Fruit fly (Drosophila melanogaster) whole organism, wandering third instar larva: ENCODE measurements around the gene Atac3.

ENCODE experiments used
- Abd-B ChIP-seq: fragments of >200 bp; optimal IDR thresholded peaks from 2 replicates; lab custom pipeline; 2017; ENCODE audit warnings: missing biosample characterization, missing genetic modification characterization
- CG32264 ChIP-seq: fragments of 200-800 bp; sonication (Bioruptor generic); optimal IDR thresholded peaks from 2 replicates; lab custom pipeline; 2016; ENCODE audit warnings: missing biosample characterization, missing genetic modification characterization
- CrebA ChIP-seq: fragments of 200-800 bp; sonication (Bioruptor generic); optimal IDR thresholded peaks from 2 replicates; lab custom pipeline; 2016; ENCODE audit warnings: missing biosample characterization, mild to moderate bottlenecking, missing genetic modification characterization, borderline replicate concordance
- Dfd ChIP-seq: fragments of >200 bp; optimal IDR thresholded peaks from 2 replicates; lab custom pipeline; 2017; ENCODE audit warnings: missing biosample characterization, missing genetic modification characterization
- Dif ChIP-seq: fragments of 200-275, 200-300 bp; sonication (Bioruptor generic); optimal IDR thresholded peaks from 2 replicates; lab custom pipeline; 2018; ENCODE audit warnings: missing biosample characterization, missing genetic modification characterization; ENCODE audit not compliant: partially characterized antibody
- GATAd ChIP-seq: sonication (Bioruptor generic); optimal IDR thresholded peaks from 2 replicates; lab custom pipeline; 2016; ENCODE audit warnings: missing biosample characterization, missing genetic modification characterization
- HLH106 ChIP-seq: fragments of 200-800 bp; optimal IDR thresholded peaks from 3 replicates; lab custom pipeline; 2019; ENCODE audit warnings: missing biosample characterization, mild to moderate bottlenecking, missing genetic modification characterization, moderate library complexity
- Hnf4 ChIP-seq: fragments of 200-800 bp; sonication (Bioruptor generic); optimal IDR thresholded peaks from 2 replicates; lab custom pipeline; 2016; ENCODE audit warnings: missing biosample characterization, mild to moderate bottlenecking, missing genetic modification characterization
- Hr78 ChIP-seq: fragments of >200 bp; optimal IDR thresholded peaks from 2 replicates; lab custom pipeline; 2017; ENCODE audit warnings: missing biosample characterization, missing genetic modification characterization
- Hr83 ChIP-seq: fragments of 200-300 bp; sonication (Bioruptor generic); optimal IDR thresholded peaks from 2 replicates; lab custom pipeline; 2016; ENCODE audit warnings: missing biosample characterization, mild to moderate bottlenecking, missing genetic modification characterization, moderate library complexity; ENCODE audit not compliant: poor library complexity, severe bottlenecking
- Jra ChIP-seq: sonication (Bioruptor generic); optimal IDR thresholded peaks from 2 replicates; lab custom pipeline; 2016; ENCODE audit warnings: missing biosample characterization, missing genetic modification characterization
- Mio ChIP-seq: sonication (Bioruptor generic); optimal IDR thresholded peaks from 2 replicates; lab custom pipeline; 2016; ENCODE audit warnings: missing biosample characterization, missing genetic modification characterization
- N ChIP-seq: fragments of >200 bp; optimal IDR thresholded peaks from 2 replicates; lab custom pipeline; 2018; ENCODE audit warnings: missing biosample characterization, missing external identifiers, missing genetic modification characterization
- OdsH ChIP-seq: fragments of 200-800 bp; sonication (Bioruptor generic); optimal IDR thresholded peaks from 2 replicates; lab custom pipeline; 2016; ENCODE audit warnings: missing biosample characterization, mild to moderate bottlenecking, missing genetic modification characterization
- Rel ChIP-seq, 2 experiments: fragments of 200-800 bp; sonication (Bioruptor generic) in 1 of 2; optimal IDR thresholded peaks; 2 replicates in 1 of 2; 3 replicates in 1 of 2; lab custom pipeline; 2016 to 2019; ENCODE audit warnings: mild to moderate bottlenecking in 2 of 2, missing biosample characterization in 2 of 2, missing genetic modification characterization in 2 of 2, moderate library complexity in 1 of 2
- Sp1 ChIP-seq: fragments of 200-800 bp; sonication (Bioruptor generic); optimal IDR thresholded peaks from 3 replicates; lab custom pipeline; 2019; ENCODE audit warnings: missing biosample characterization, mild to moderate bottlenecking, missing genetic modification characterization, moderate library complexity
- Vsx2 ChIP-seq: fragments of 200-300, 225-300 bp; sonication (Bioruptor generic); optimal IDR thresholded peaks from 2 replicates; lab custom pipeline; 2018; ENCODE audit warnings: missing biosample characterization, missing genetic modification characterization; ENCODE audit not compliant: partially characterized antibody
- br ChIP-seq: fragments of 200-800 bp; sonication (Bioruptor generic); optimal IDR thresholded peaks from 2 replicates; lab custom pipeline; 2016; ENCODE audit warnings: missing biosample characterization, missing genetic modification characterization
- dl ChIP-seq, 2 experiments: fragments of 175-275, 200-275 bp in 1 of 2; fragments of 200-275 bp in 1 of 2; sonication (Bioruptor generic); optimal IDR thresholded peaks; lab custom pipeline; 2018; ENCODE audit warnings: mild to moderate bottlenecking in 2 of 2, missing biosample characterization in 2 of 2, missing genetic modification characterization in 2 of 2, moderate library complexity in 2 of 2; ENCODE audit not compliant: partially characterized antibody in 2 of 2, insufficient read depth in 1 of 2
- dmrt93B ChIP-seq: fragments of 200-800 bp; sonication (Bioruptor generic); optimal IDR thresholded peaks from 2 replicates; lab custom pipeline; 2018; ENCODE audit warnings: missing biosample characterization, mild to moderate bottlenecking, missing genetic modification characterization
- dsf ChIP-seq: sonication (Bioruptor generic); optimal IDR thresholded peaks from 2 replicates; lab custom pipeline; 2016; ENCODE audit warnings: missing biosample characterization, missing genetic modification characterization, borderline replicate concordance
- foxo ChIP-seq, 2 experiments: fragments of 200-800 bp; sonication (Bioruptor generic); optimal IDR thresholded peaks; 2 replicates in 1 of 2; 3 replicates in 1 of 2; lab custom pipeline; 2016 to 2017; ENCODE audit warnings: missing biosample characterization in 2 of 2, missing genetic modification characterization in 2 of 2
- fru ChIP-seq: fragments of 200-800 bp; sonication (Bioruptor generic); optimal IDR thresholded peaks from 3 replicates; lab custom pipeline; 2016; ENCODE audit warnings: missing biosample characterization, mild to moderate bottlenecking, missing genetic modification characterization
- h ChIP-seq: fragments of 200-800 bp; sonication (Bioruptor generic); optimal IDR thresholded peaks from 3 replicates; lab custom pipeline; 2016; ENCODE audit warnings: missing biosample characterization, mild to moderate bottlenecking, missing genetic modification characterization
- lola ChIP-seq: fragments of >200 bp; optimal IDR thresholded peaks from 2 replicates; lab custom pipeline; 2017; ENCODE audit warnings: missing biosample characterization, missing genetic modification characterization
- pan ChIP-seq: fragments of >200 bp; optimal IDR thresholded peaks from 2 replicates; lab custom pipeline; 2017
- psq ChIP-seq: fragments of 200-800 bp; sonication (Bioruptor generic); optimal IDR thresholded peaks from 3 replicates; lab custom pipeline; 2017; ENCODE audit warnings: missing biosample characterization, mild to moderate bottlenecking, missing genetic modification characterization, moderate library complexity
- rgr ChIP-seq: fragments of 200-800 bp; sonication (Bioruptor generic); optimal IDR thresholded peaks from 3 replicates; lab custom pipeline; 2016; ENCODE audit warnings: missing biosample characterization, mild to moderate bottlenecking, missing genetic modification characterization
- sage ChIP-seq: fragments of 200-800 bp; sonication (Bioruptor generic); optimal IDR thresholded peaks from 2 replicates; lab custom pipeline; 2016; ENCODE audit warnings: missing biosample characterization, mild to moderate bottlenecking, missing genetic modification characterization
- sv ChIP-seq: fragments of 200-800 bp; sonication (Bioruptor generic); optimal IDR thresholded peaks from 3 replicates; lab custom pipeline; 2016; ENCODE audit warnings: missing biosample characterization, missing genetic modification characterization
- tai ChIP-seq: sonication (Bioruptor generic); optimal IDR thresholded peaks from 2 replicates; lab custom pipeline; 2016; ENCODE audit warnings: missing biosample characterization, missing genetic modification characterization
- usp ChIP-seq: fragments of >200 bp; optimal IDR thresholded peaks from 2 replicates; lab custom pipeline; 2017; ENCODE audit warnings: missing biosample characterization, missing genetic modification characterization
- woc ChIP-seq: sonication (Bioruptor generic); optimal IDR thresholded peaks from 2 replicates; lab custom pipeline; 2016; ENCODE audit warnings: missing biosample characterization, mild to moderate bottlenecking, missing genetic modification characterization

Gene Atac3

dm6 chr3L:341052-341852, 13.5 kb upstream of the Atac3 start:
- no peak for TF ChIP-seq dsf (GFP tag; lab: Kevin White, UChicago)
- TF ChIP-seq Sp1 (GFP tag; lab: Kevin White, UChicago), result peak; percentile 13
- TF ChIP-seq HLH106 (tag; lab: Kevin White, UChicago), result no peak
- TF ChIP-seq sage (GFP tag; lab: Kevin White, UChicago), result no peak
- peak; percentile 31 for TF ChIP-seq h
- TF ChIP-seq N, result no peak
- TF ChIP-seq Vsx2 (GFP tag; lab: Kevin White, UChicago), result no peak
- TF ChIP-seq Hnf4 (GFP tag; lab: Kevin White, UChicago), result no peak
- TF ChIP-seq dmrt93B (GFP tag; lab: Kevin White, UChicago), result no peak
- TF ChIP-seq Dif, result no peak
- peak; percentile 7 for TF ChIP-seq Hr83 (GFP tag; lab: Kevin White, UChicago)
- TF ChIP-seq br (GFP tag; lab: Kevin White, UChicago), result no peak
- TF ChIP-seq dl (GFP tag; optimal IDR thresholded peaks at IDR 0.05; lab: Kevin White, UChicago; ENCODE audit: insufficient read depth in 1 of 2, partially characterized antibody in 2 of 2), result no peak
- TF ChIP-seq Jra (GFP tag; lab: Kevin White, UChicago), result no peak
- no peak for TF ChIP-seq Mio (GFP tag; lab: Kevin White, UChicago)
- TF ChIP-seq CrebA (GFP tag; lab: Kevin White, UChicago), result no peak
- no peak for TF ChIP-seq Dfd (GFP tag; lab: Kevin White, UChicago)
- TF ChIP-seq sv (GFP tag; lab: Kevin White, UChicago), result no peak
- TF ChIP-seq Hr78 (GFP tag; lab: Kevin White, UChicago), result no peak
- no peak for TF ChIP-seq psq (GFP tag; lab: Kevin White, UChicago)
- no peak for TF ChIP-seq usp (GFP tag; lab: Kevin White, UChicago)
- TF ChIP-seq foxo (GFP tag; optimal IDR thresholded peaks at IDR 0.05; lab: Kevin White, UChicago), result no peak
- no peak for TF ChIP-seq Abd-B (GFP tag; lab: Kevin White, UChicago)
- no peak for TF ChIP-seq CG32264 (GFP tag; lab: Kevin White, UChicago)
- TF ChIP-seq OdsH, result no peak
- no peak for TF ChIP-seq rgr (GFP tag; lab: Kevin White, UChicago)
- no peak for TF ChIP-seq Rel (GFP tag; optimal IDR thresholded peaks at IDR 0.05; lab: Kevin White, UChicago)
- peak; percentile 92 for TF ChIP-seq Rel (tag; optimal IDR thresholded peaks at IDR 0.05; lab: Kevin White, UChicago)
- TF ChIP-seq GATAd (GFP tag; lab: Kevin White, UChicago), result no peak
- TF ChIP-seq pan (lab: Kevin White, UChicago), result no peak
- TF ChIP-seq tai, result no peak

dm6 chr3L:340569-340968, 12.8 kb upstream of the Atac3 start:
- TF ChIP-seq N (no peak), psq (GFP tag; lab: Kevin White, UChicago) (no peak), Vsx2 (GFP tag; lab: Kevin White, UChicago) (no peak), h (no peak), Hnf4 (GFP tag; lab: Kevin White, UChicago) (no peak), fru (GFP tag; lab: Kevin White, UChicago) (no peak), Dfd (GFP tag; lab: Kevin White, UChicago) (no peak), lola (GFP tag; lab: Kevin White, UChicago) (no peak), dsf (GFP tag; lab: Kevin White, UChicago) (no peak), woc (GFP tag; lab: Kevin White, UChicago) (no peak), Dif (no peak), OdsH (no peak)
- TF ChIP-seq, all 38 proteins: peak for 0

dm6 chr3L:340124-340523, 12.3 kb upstream of the Atac3 start:
- TF ChIP-seq Rel (GFP tag; optimal IDR thresholded peaks at IDR 0.05; lab: Kevin White, UChicago) (no peak), Rel (tag; optimal IDR thresholded peaks at IDR 0.05; lab: Kevin White, UChicago) (no peak), woc (GFP tag; lab: Kevin White, UChicago) (no peak), Hnf4 (GFP tag; lab: Kevin White, UChicago) (no peak), foxo (GFP tag; optimal IDR thresholded peaks at IDR 0.05; lab: Kevin White, UChicago) (no peak), Jra (GFP tag; lab: Kevin White, UChicago) (no peak)
- TF ChIP-seq, all 38 proteins: peak for 0
